Fruit fly (Drosophila melanogaster): ENCODE data around the gene CG42762.

Gene CG42762

DNA sequence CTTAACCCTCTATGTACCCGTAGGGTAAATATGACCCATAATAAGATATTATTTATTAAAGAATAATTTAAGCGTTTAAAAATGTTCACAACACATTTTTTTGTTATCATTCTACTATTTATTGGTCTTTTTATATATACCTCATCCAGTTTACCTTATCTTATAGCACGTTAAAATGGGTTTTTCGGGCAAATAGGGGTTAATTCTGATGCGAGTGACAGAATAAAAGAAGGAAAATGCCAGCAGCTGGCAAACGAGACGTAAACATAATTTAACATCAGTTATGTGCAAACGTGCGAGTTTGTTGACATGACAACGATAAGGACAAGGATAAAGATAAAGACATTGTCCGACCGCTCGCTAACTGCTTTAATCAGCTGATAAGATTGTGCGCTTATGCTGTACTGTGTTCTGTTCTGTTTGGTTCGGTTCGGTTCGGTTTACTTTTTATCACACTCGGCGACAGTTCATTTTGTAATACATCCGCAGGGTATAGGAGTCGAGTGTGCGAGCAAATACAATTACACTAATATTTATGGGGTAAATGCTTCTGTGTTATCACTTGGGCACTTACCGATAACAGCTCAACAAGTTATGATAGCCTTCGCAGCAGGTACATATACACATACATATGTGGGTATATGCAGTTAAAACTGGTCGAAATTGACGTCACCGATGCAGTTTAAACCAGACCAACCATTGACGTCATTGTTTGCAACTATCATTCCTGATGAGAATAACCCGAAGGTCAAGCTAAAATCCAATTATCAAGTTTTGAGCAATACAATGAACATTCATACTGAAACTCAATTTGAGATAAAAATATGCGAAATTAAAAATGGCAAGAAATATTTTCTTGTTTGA, 43.1 kb downstream of the CG42762 start (continued):
- peak; percentile 65 for TF ChIP-seq CG2678 (tag; optimal IDR thresholded peaks at IDR 0.05)
- 0 out of 2 replicates have a peak, but pooled peaks have one; percentile 27 for TF ChIP-seq Xrp1 (GFP tag; IDR thresholded peaks at IDR 0.05)
- peak; percentile 15 for TF ChIP-seq CG14710 (tag; optimal IDR thresholded peaks at IDR 0.05)
- TF ChIP-seq H2.0 (GFP tag; IDR thresholded peaks at IDR 0.05): no peak
- TF ChIP-seq unpg (GFP tag; optimal IDR thresholded peaks at IDR 0.05): peak; percentile 19
- TF ChIP-seq CG18262 (tag; optimal IDR thresholded peaks at IDR 0.05): peak; percentile 61
- TF ChIP-seq Hmr (GFP tag; optimal IDR thresholded peaks at IDR 0.05): peak; percentile 26
- peak; percentile 10 for TF ChIP-seq CG11723 (GFP tag; optimal IDR thresholded peaks at IDR 0.05)
- peak; percentile 86 for TF ChIP-seq sug (tag; optimal IDR thresholded peaks at IDR 0.05)
- peak; percentile 99 for TF ChIP-seq CG15479 (GFP tag; optimal IDR thresholded peaks at IDR 0.05)
- peak; percentile 26; the same call in 1 of the 2 replicates for TF ChIP-seq Drgx (GFP tag; IDR thresholded peaks at IDR 0.05)
- peak; percentile 18 for TF ChIP-seq dmrt99B (tag; optimal IDR thresholded peaks at IDR 0.05)
- no peak for TF ChIP-seq aop (GFP tag; IDR thresholded peaks at IDR 0.05)
- TF ChIP-seq tap (tag; optimal IDR thresholded peaks at IDR 0.05): peak; percentile 19
- TF ChIP-seq danr (GFP tag; IDR thresholded peaks at IDR 0.05): no peak
- TF ChIP-seq CG13775 (GFP tag; optimal IDR thresholded peaks at IDR 0.05): no peak
- TF ChIP-seq dimm (GFP tag; IDR thresholded peaks at IDR 0.05): no peak
- TF ChIP-seq cg (GFP tag; optimal IDR thresholded peaks at IDR 0.05): peak; percentile 34
- peak; percentile 99 for TF ChIP-seq mirr (GFP tag; optimal IDR thresholded peaks at IDR 0.05)
- peak; percentile 88 for TF ChIP-seq CG10543 (GFP tag; optimal IDR thresholded peaks at IDR 0.05)
- peak; percentile 37; the same call in 1 of the 3 replicates for TF ChIP-seq dysf (GFP tag; IDR thresholded peaks at IDR 0.05)
- peak; percentile 8 for TF ChIP-seq kay (GFP tag; optimal IDR thresholded peaks at IDR 0.05)
- TF ChIP-seq CG7556 (GFP tag; optimal IDR thresholded peaks at IDR 0.05): peak; percentile 12
- peak; percentile 41 for TF ChIP-seq CG18599 (GFP tag; optimal IDR thresholded peaks at IDR 0.05)

DNA sequence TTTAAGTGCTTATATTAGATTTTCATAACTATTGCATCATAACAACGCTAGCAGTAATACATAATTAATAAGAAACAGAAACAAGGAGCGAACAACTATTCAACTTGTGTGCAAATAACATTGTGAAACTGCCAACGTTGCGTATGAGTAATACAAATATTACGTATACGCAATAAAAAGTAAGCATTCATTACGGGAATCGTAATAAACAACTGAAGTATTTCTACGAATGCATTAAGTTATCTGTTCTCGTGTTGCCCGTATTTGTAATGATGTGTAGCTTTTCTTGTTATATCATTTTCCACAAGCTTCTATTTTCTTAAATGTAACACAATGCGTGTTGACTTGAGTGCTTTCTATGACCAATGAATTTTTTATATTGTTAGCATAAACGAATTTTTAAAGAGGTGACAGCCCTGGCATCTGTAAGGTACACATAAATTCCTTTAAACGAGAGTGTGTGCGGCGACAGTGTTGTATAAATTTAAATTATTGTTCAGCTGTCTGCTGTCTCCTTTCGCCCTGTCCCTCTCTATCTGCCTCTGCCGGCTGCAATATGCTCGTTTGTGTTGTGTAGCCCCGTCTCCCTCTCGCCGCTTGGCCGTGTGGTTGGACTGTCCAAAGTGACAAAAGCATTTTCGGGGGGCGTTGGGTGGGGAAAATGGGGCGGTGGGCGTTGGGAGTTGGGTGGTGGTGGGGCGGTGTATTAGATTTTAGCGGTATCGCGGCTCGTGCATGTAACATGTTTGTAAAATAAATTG, 44.1 kb downstream of the CG42762 start:
- TF ChIP-seq fd102C (GFP tag; optimal IDR thresholded peaks at IDR 0.05) (no peak), insv (GFP tag; optimal IDR thresholded peaks at IDR 0.05) (no peak), CG18764 (GFP tag; optimal IDR thresholded peaks at IDR 0.05) (no peak), D19B (GFP tag; optimal IDR thresholded peaks at IDR 0.05) (no peak), Awh (GFP tag; IDR thresholded peaks at IDR 0.05) (no peak), Doc2 (GFP tag; IDR thresholded peaks at IDR 0.05) (no peak), CG2129 (GFP tag; IDR thresholded peaks at IDR 0.05; ENCODE audit: partially characterized antibody) (no peak), Trl (optimal IDR thresholded peaks at IDR 0.05) (peak in 1 of 2 experiments; percentile 26), Trl (GFP tag; optimal IDR thresholded peaks at IDR 0.05) (no peak), fd96Cb (tag; optimal IDR thresholded peaks at IDR 0.05) (no peak), gcm (GFP tag; optimal IDR thresholded peaks at IDR 0.05) (no peak), kay (GFP tag; optimal IDR thresholded peaks at IDR 0.05) (no peak), CG3847 (GFP tag; IDR thresholded peaks at IDR 0.05) (0 out of 2 replicates have a peak, but pooled peaks have one; percentile 21), esg (GFP tag; conservative IDR thresholded peaks at IDR 0.05) (no peak), CG17912 (GFP tag; optimal IDR thresholded peaks at IDR 0.05) (no peak), HLH3B (GFP tag; IDR thresholded peaks at IDR 0.05) (no peak), cato (GFP tag; optimal IDR thresholded peaks at IDR 0.05; ENCODE audit: borderline replicate concordance) (no peak), sd (tag; optimal IDR thresholded peaks at IDR 0.05) (peak; percentile 68), Asciz (GFP tag; optimal IDR thresholded peaks at IDR 0.05) (no peak), inv (GFP tag; IDR thresholded peaks at IDR 0.05; ENCODE audit: partially characterized antibody) (no peak), Optix (GFP tag; IDR thresholded peaks at IDR 0.05) (no peak), CG18619 (GFP tag; optimal IDR thresholded peaks at IDR 0.05) (no peak), CG14860 (GFP tag; IDR thresholded peaks at IDR 0.05; ENCODE audit: partially characterized antibody) (no peak), CG9817 (tag; optimal IDR thresholded peaks at IDR 0.05) (no peak)
